Worm (Caenorhabditis elegans) whole organism, L3 larva: Measurements from ENCODE around the gene ddx-19.

Experiments
- aly-2 ChIP-seq: fragments of 150-350 bp; optimal IDR thresholded peaks from 2 replicates; lab custom pipeline; 2014; ENCODE audit warnings: missing biosample characterization, missing genetic modification characterization
- mdl-1 ChIP-seq: fragments of 150-350 bp; optimal IDR thresholded peaks from 2 replicates; lab custom pipeline; 2014; ENCODE audit warnings: missing biosample characterization, missing genetic modification characterization
- nhr-25 ChIP-seq: sonication (generic microtip); optimal IDR thresholded peaks from 2 replicates; lab custom pipeline; 2017; ENCODE audit warnings: missing biosample characterization, missing genetic modification characterization
- ztf-4 ChIP-seq: fragments of 150-350 bp; optimal IDR thresholded peaks from 2 replicates; lab custom pipeline; 2014; ENCODE audit warnings: missing biosample characterization, missing genetic modification characterization

ce11 chrII:8891606-8892005 is 6.9 kb downstream of the ddx-19 start:
- TF ChIP-seq nhr-25 (tag; lab: Kevin White, UChicago) (no peak), mdl-1 (tag; lab: Kevin White, UChicago) (no peak), aly-2 (no peak), ztf-4 (tag; lab: Kevin White, UChicago) (no peak)
